Worm (Caenorhabditis elegans) whole organism, midembryonic: Measurements from ENCODE around the gene ugt-7.

Source experiments
- T22C8.4 ChIP-seq: fragments of 200-800 bp; sonication (Bioruptor generic); IDR thresholded peaks from 2 replicates; pipeline ENCODE4 v1.3.6; 2022; ENCODE audit warnings: missing genetic modification characterization, missing compliant biosample characterization
- cog-1 ChIP-seq: sonication (generic microtip); optimal IDR thresholded peaks from 2 replicates; lab custom pipeline; 2016; ENCODE audit warnings: missing genetic modification characterization, missing compliant biosample characterization
- flt-1 ChIP-seq: fragments of 200-800 bp; sonication (Bioruptor generic); IDR thresholded peaks from 2 replicates; pipeline ENCODE4 v1.3.6; 2022; ENCODE audit warnings: missing genetic modification characterization, missing compliant biosample characterization
- klf-2 ChIP-seq: fragments of 200-800 bp; sonication (Bioruptor generic); conservative IDR thresholded peaks from 2 replicates; pipeline ENCODE4 v1.3.6; 2022; ENCODE audit warnings: missing genetic modification reagents, missing genetic modification characterization, missing compliant biosample characterization
- med-1 ChIP-seq: sonication (generic microtip); optimal IDR thresholded peaks from 2 replicates; lab custom pipeline; 2017; ENCODE audit warnings: missing genetic modification characterization, mild to moderate bottlenecking, missing compliant biosample characterization, antibody characterized with exemption, missing genetic modification reagents; ENCODE audit not compliant: insufficient read depth
- ref-1 ChIP-seq: fragments of 200-800 bp; sonication (Bioruptor generic); conservative IDR thresholded peaks from 2 replicates; pipeline ENCODE4 v1.3.6; 2022; ENCODE audit warnings: missing genetic modification reagents, missing genetic modification characterization, missing compliant biosample characterization
- tab-1 ChIP-seq: fragments of 200-800 bp; sonication (Bioruptor generic); IDR thresholded peaks from 2 replicates; pipeline ENCODE4 v1.3.6; 2022; ENCODE audit warnings: missing genetic modification characterization, missing compliant biosample characterization
- ztf-23 ChIP-seq: fragments of 200-800 bp; sonication (Bioruptor generic); IDR thresholded peaks from 2 replicates; pipeline ENCODE4 v1.3.6; 2022; ENCODE audit warnings: missing genetic modification reagents, missing genetic modification characterization, missing compliant biosample characterization
- ztf-29 ChIP-seq: fragments of 200-800 bp; sonication (Bioruptor generic); IDR thresholded peaks from 2 replicates; pipeline ENCODE4 v1.3.6; 2022; ENCODE audit warnings: missing genetic modification reagents, missing genetic modification characterization, missing compliant biosample characterization

The ugt-7 gene

ce11 chrV:5035058-5035457 lies 34.7 kb upstream of the ugt-7 start, which contains the start of gene K11D12.6:
K11D12.6 (minus strand) TSS chrV:5035158.
- TF ChIP-seq ref-1 (GFP tag; lab: Robert Waterston, UW): no peak

ce11 chrV:5033099-5033498 lies 32.7 kb upstream of the ugt-7 start, which contains the start of gene K11D12.13:
K11D12.13 (plus strand) TSS chrV:5033399.
- no peak for TF ChIP-seq klf-2 (GFP tag; lab: Robert Waterston, UW)
- TF ChIP-seq med-1 (GFP tag; lab: Kevin White, UChicago): no peak
- TF ChIP-seq ztf-29 (GFP tag; lab: Robert Waterston, UW): no peak
- TF ChIP-seq T22C8.4 (GFP tag; lab: Robert Waterston, UW): no peak
- TF ChIP-seq tab-1 (GFP tag; lab: Robert Waterston, UW): no peak
- TF ChIP-seq ztf-23 (GFP tag; lab: Robert Waterston, UW): no peak
- TF ChIP-seq ref-1 (GFP tag; lab: Robert Waterston, UW): no peak
- no peak for TF ChIP-seq flt-1 (GFP tag; lab: Robert Waterston, UW)
- TF ChIP-seq cog-1 (tag; lab: Kevin White, UChicago): no peak

DNA sequence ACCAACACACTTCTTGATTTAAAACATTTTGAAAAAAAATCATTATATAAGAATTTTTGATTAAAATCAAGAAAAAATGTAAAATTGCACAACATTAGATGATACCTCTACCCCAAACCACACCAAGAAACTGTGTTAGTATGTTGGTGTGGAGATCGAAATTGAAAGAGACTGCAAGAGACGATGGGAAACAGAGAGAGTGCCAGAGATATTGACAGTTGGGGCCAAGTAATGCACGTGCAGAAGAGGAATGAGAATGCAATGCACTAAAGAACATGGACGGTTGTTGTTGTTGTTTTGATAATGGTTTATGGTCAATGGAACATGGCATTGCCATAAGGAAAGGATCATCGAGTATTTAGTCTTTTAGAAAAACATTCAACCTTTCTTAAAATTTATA lies 31.8 kb upstream of the ugt-7 start:
- no peak for TF ChIP-seq ztf-23 (GFP tag; lab: Robert Waterston, UW)
- no peak for TF ChIP-seq T22C8.4 (GFP tag; lab: Robert Waterston, UW)
- TF ChIP-seq med-1 (GFP tag; lab: Kevin White, UChicago): no peak
- no peak for TF ChIP-seq ztf-29 (GFP tag; lab: Robert Waterston, UW)
- TF ChIP-seq ref-1 (GFP tag; lab: Robert Waterston, UW): no peak
- no peak for TF ChIP-seq cog-1 (tag; lab: Kevin White, UChicago)
- no peak for TF ChIP-seq flt-1 (GFP tag; lab: Robert Waterston, UW)
- TF ChIP-seq tab-1 (GFP tag; lab: Robert Waterston, UW): no peak
- TF ChIP-seq klf-2 (GFP tag; lab: Robert Waterston, UW): no peak

- TF ChIP-seq T22C8.4 (GFP tag; lab: Robert Waterston, UW): no peak
- TF ChIP-seq ztf-29 (GFP tag; lab: Robert Waterston, UW): no peak
- no peak for TF ChIP-seq med-1 (GFP tag; lab: Kevin White, UChicago)
- no peak for TF ChIP-seq cog-1 (tag; lab: Kevin White, UChicago)
Measured at ce11 chrV:5031764-5032163, 31.4 kb upstream of the ugt-7 start.

DNA sequence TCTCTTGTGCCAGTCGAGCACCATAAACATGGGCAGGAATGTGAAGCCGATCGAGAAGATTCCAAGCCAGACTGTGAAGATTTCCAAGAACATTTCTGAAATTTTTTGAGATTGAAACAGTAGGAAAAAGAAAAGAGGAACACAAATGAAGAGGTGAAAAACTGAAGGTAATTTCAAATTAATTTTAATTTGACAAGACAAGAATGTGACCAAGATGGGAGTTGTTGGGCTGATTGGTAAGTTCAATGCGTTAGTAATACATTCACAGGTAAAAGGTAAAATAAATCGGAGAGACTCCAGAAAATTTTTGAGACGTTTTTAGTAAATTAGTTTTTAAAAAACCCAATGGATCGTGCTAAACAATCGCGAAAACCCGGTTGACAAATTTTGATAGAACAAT lies 30.3 kb upstream of the ugt-7 start, which contains the start of gene swt-7:
Gene swt-7 (minus strand): TSS at position 101 of the 400 bp plus-strand sequence.
- no peak for TF ChIP-seq klf-2 (GFP tag; lab: Robert Waterston, UW)
- TF ChIP-seq ztf-23 (GFP tag; lab: Robert Waterston, UW): no peak
- TF ChIP-seq med-1 (GFP tag; lab: Kevin White, UChicago): no peak
- no peak for TF ChIP-seq tab-1 (GFP tag; lab: Robert Waterston, UW)
- TF ChIP-seq flt-1 (GFP tag; lab: Robert Waterston, UW): no peak
- no peak for TF ChIP-seq cog-1 (tag; lab: Kevin White, UChicago)
- no peak for TF ChIP-seq T22C8.4 (GFP tag; lab: Robert Waterston, UW)
- TF ChIP-seq ref-1 (GFP tag; lab: Robert Waterston, UW): no peak
- no peak for TF ChIP-seq ztf-29 (GFP tag; lab: Robert Waterston, UW)

DNA sequence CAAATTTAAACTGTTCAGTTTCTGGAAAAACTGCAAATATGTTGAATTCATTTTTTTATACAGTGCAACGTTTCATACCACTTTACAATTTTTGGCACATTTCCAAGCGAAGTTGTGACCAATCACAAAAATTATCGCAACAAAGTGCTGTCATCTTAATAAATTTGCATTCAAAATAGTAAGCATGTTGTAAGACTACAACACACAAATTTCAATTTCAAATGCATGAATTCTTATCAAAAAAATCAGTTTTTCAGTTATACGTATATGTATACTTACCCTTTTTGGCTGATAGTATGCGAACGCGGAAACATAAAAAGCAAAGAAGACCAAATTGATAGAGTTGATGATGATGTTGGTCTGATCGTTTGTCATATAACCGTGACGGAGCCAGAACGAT lies 29.8 kb upstream of the ugt-7 start:
- TF ChIP-seq ref-1 (GFP tag; lab: Robert Waterston, UW) (no peak), med-1 (GFP tag; lab: Kevin White, UChicago) (no peak), cog-1 (tag; lab: Kevin White, UChicago) (no peak), flt-1 (GFP tag; lab: Robert Waterston, UW) (no peak)

ce11 chrV:5027640-5028039 lies 27.3 kb upstream of the ugt-7 start, which contains the start of gene cpt-4:
cpt-4 (minus strand) TSS chrV:5027723.
- no peak for TF ChIP-seq tab-1 (GFP tag; lab: Robert Waterston, UW)
- TF ChIP-seq T22C8.4 (GFP tag; lab: Robert Waterston, UW): no peak
- TF ChIP-seq ztf-23 (GFP tag; lab: Robert Waterston, UW): no peak
- no peak for TF ChIP-seq klf-2 (GFP tag; lab: Robert Waterston, UW)

- TF ChIP-seq ztf-23 (GFP tag; lab: Robert Waterston, UW): no peak
- TF ChIP-seq ztf-29 (GFP tag; lab: Robert Waterston, UW): no peak
- TF ChIP-seq flt-1 (GFP tag; lab: Robert Waterston, UW): no peak
- no peak for TF ChIP-seq T22C8.4 (GFP tag; lab: Robert Waterston, UW)
- no peak for TF ChIP-seq ref-1 (GFP tag; lab: Robert Waterston, UW)
- no peak for TF ChIP-seq cog-1 (tag; lab: Kevin White, UChicago)
Measured at ce11 chrV:5026438-5026837, 26.1 kb upstream of the ugt-7 start.

ce11 chrV:5023355-5023754 lies 23.0 kb upstream of the ugt-7 start:
- TF ChIP-seq klf-2 (GFP tag; lab: Robert Waterston, UW) (no peak), T22C8.4 (GFP tag; lab: Robert Waterston, UW) (no peak), ztf-23 (GFP tag; lab: Robert Waterston, UW) (no peak), med-1 (GFP tag; lab: Kevin White, UChicago) (no peak), ztf-29 (GFP tag; lab: Robert Waterston, UW) (no peak), flt-1 (GFP tag; lab: Robert Waterston, UW) (no peak), cog-1 (tag; lab: Kevin White, UChicago) (no peak), ref-1 (GFP tag; lab: Robert Waterston, UW) (no peak), tab-1 (GFP tag; lab: Robert Waterston, UW) (no peak)

DNA sequence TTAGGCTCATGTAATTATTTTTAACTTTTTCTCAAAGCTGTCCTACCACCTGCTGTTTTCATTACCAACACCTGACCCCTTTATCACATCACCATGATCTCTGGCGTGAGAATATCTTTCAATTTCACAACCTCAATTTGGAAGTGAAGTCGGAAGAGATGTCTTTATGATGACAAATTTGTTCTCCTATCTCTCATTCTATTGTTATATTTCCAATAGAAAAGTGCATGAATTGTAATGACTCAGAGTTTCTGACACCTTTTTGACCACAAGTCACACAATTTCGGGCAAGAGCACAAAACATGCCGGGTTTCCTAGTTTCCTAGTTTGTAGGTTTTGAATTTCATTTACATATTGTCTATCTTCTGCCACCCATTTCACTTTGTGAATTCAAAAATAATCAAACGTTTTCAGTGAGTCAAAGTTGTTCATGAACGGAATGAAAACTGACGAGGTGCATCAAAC lies 18.5 kb upstream of the ugt-7 start, which contains the start of gene srr-4:
Gene srr-4 (plus strand): TSS at position 415 of the 465 bp plus-strand sequence.
- TF ChIP-seq cog-1 (tag; lab: Kevin White, UChicago): no peak
- TF ChIP-seq tab-1 (GFP tag; lab: Robert Waterston, UW): no peak
- TF ChIP-seq med-1 (GFP tag; lab: Kevin White, UChicago): no peak
- TF ChIP-seq T22C8.4 (GFP tag; lab: Robert Waterston, UW): no peak
- TF ChIP-seq ztf-29 (GFP tag; lab: Robert Waterston, UW): no peak
- no peak for TF ChIP-seq ref-1 (GFP tag; lab: Robert Waterston, UW)
- TF ChIP-seq ztf-23 (GFP tag; lab: Robert Waterston, UW): no peak
- TF ChIP-seq klf-2 (GFP tag; lab: Robert Waterston, UW): no peak
- TF ChIP-seq flt-1 (GFP tag; lab: Robert Waterston, UW): no peak
